Worm (Caenorhabditis elegans) whole organism, L4 larva: ENCODE measurements around the gene msp-78.

Source experiments
- F37D6.2 ChIP-seq: sonication (generic microtip); optimal IDR thresholded peaks from 2 replicates; lab custom pipeline; 2016; ENCODE audit warnings: mild to moderate bottlenecking, missing genetic modification characterization, missing compliant biosample characterization
- F49E8.2 ChIP-seq: sonication (generic microtip); optimal IDR thresholded peaks from 2 replicates; lab custom pipeline; 2016; ENCODE audit warnings: missing compliant biosample characterization, mild to moderate bottlenecking, missing genetic modification characterization, borderline replicate concordance
- T20F7.1 ChIP-seq: fragments of 200-800 bp; sonication (Bioruptor generic); optimal IDR thresholded peaks from 2 replicates; lab custom pipeline; 2018; ENCODE audit warnings: mild to moderate bottlenecking, missing genetic modification characterization, missing compliant biosample characterization
- Y48G9A.11 ChIP-seq: fragments of 200-800 bp; sonication (Bioruptor generic); IDR thresholded peaks from 2 replicates; pipeline ENCODE4 v1.3.6; 2022; ENCODE audit warnings: missing genetic modification reagents, missing genetic modification characterization, missing compliant biosample characterization
- Y75B8A.6 ChIP-seq: fragments of 200-800 bp; sonication (Bioruptor generic); IDR thresholded peaks from 2 replicates; pipeline ENCODE4 v1.3.6; 2022; ENCODE audit warnings: missing genetic modification reagents, missing genetic modification characterization, missing compliant biosample characterization
- arid-1 ChIP-seq: fragments of 200-800 bp; sonication (Bioruptor generic); conservative IDR thresholded peaks from 2 replicates; pipeline ENCODE4 v1.3.6; 2022; ENCODE audit warnings: missing genetic modification reagents, missing genetic modification characterization, missing compliant biosample characterization
- ceh-28 ChIP-seq: fragments of 150-350 bp; optimal IDR thresholded peaks from 2 replicates; lab custom pipeline; 2014; ENCODE audit warnings: missing biosample characterization, missing genetic modification reagents, missing genetic modification characterization
- ceh-44 ChIP-seq: fragments of 200-800 bp; sonication (Bioruptor generic); IDR thresholded peaks from 2 replicates; pipeline ENCODE4 v1.3.6; 2022; ENCODE audit warnings: missing genetic modification reagents, missing genetic modification characterization, missing compliant biosample characterization
- ceh-62 ChIP-seq: sonication (generic microtip); optimal IDR thresholded peaks from 2 replicates; lab custom pipeline; 2017; ENCODE audit warnings: missing biosample characterization, missing genetic modification characterization
- ceh-82 ChIP-seq: sonication (generic microtip); optimal IDR thresholded peaks from 2 replicates; lab custom pipeline; 2017; ENCODE audit warnings: missing biosample characterization, missing genetic modification characterization
- ces-1 ChIP-seq: fragments of 150-350 bp; sonication (generic microtip); optimal IDR thresholded peaks from 4 replicates; lab custom pipeline; 2014; ENCODE audit warnings: missing biosample characterization, missing genetic modification reagents, missing genetic modification characterization
- cey-2 ChIP-seq: sonication (generic microtip); optimal IDR thresholded peaks from 3 replicates; lab custom pipeline; 2017; ENCODE audit warnings: missing genetic modification characterization, mild to moderate bottlenecking, missing compliant biosample characterization, antibody characterized with exemption, borderline replicate concordance; ENCODE audit not compliant: insufficient read depth
- ctbp-1 ChIP-seq: fragments of 200-800 bp; sonication (Bioruptor generic); IDR thresholded peaks from 2 replicates; pipeline ENCODE4 v1.3.6; 2022; ENCODE audit warnings: missing genetic modification reagents, missing genetic modification characterization, missing compliant biosample characterization
- daf-16 ChIP-seq, 3 experiments: sonication (generic microtip); optimal IDR thresholded peaks; 2 replicates each; lab custom pipeline; 2016 to 2017; ENCODE audit warnings: missing genetic modification characterization in 3 of 3, missing genetic modification reagents in 3 of 3, mild to moderate bottlenecking in 2 of 3, missing compliant biosample characterization in 2 of 3, missing biosample characterization in 1 of 3, moderate library complexity in 1 of 3
- dpl-1 ChIP-seq: fragments of 150-350 bp; optimal IDR thresholded peaks from 2 replicates; lab custom pipeline; 2014; ENCODE audit warnings: missing biosample characterization, missing genetic modification reagents, missing genetic modification characterization
- hif-1 ChIP-seq, 2 experiments: sonication (generic microtip); optimal IDR thresholded peaks; 2 replicates each; lab custom pipeline; 2016 to 2017; ENCODE audit warnings: missing compliant biosample characterization in 2 of 2, missing genetic modification characterization in 2 of 2, missing genetic modification reagents in 2 of 2, missing genotype in 2 of 2, mild to moderate bottlenecking in 1 of 2
- hmg-1.1 ChIP-seq: fragments of 200-800 bp; sonication (Bioruptor generic); IDR thresholded peaks from 2 replicates; pipeline ENCODE4 v1.3.6; 2022; ENCODE audit warnings: missing genetic modification reagents, missing genetic modification characterization, missing compliant biosample characterization
- jun-1 ChIP-seq: fragments of 150-350 bp; optimal IDR thresholded peaks from 2 replicates; lab custom pipeline; 2014; ENCODE audit warnings: missing biosample characterization, missing genetic modification reagents, missing genetic modification characterization
- lin-1 ChIP-seq: fragments of 200-800 bp; sonication (Bioruptor generic); IDR thresholded peaks from 2 replicates; pipeline ENCODE4 v1.3.6; 2022; ENCODE audit warnings: missing genetic modification reagents, missing genetic modification characterization, missing compliant biosample characterization
- lin-15B ChIP-seq: fragments of 150-350 bp; sonication (generic microtip); optimal IDR thresholded peaks from 3 replicates; lab custom pipeline; 2014; ENCODE audit warnings: missing biosample characterization, missing genetic modification characterization
- lin-29 ChIP-seq: fragments of 200-800 bp; sonication (Bioruptor generic); IDR thresholded peaks from 2 replicates; pipeline ENCODE4 v1.3.6; 2022; ENCODE audit warnings: missing genetic modification reagents, missing genetic modification characterization, missing compliant biosample characterization
- lin-38 ChIP-seq: fragments of 200-800 bp; sonication (Bioruptor generic); IDR thresholded peaks from 2 replicates; pipeline ENCODE4 v1.3.6; 2022; ENCODE audit warnings: missing genetic modification reagents, missing genetic modification characterization, missing compliant biosample characterization
- lsy-2 ChIP-seq, 2 experiments: fragments of 150-350 bp in 1 of 2; sonication (generic microtip) in 1 of 2; optimal IDR thresholded peaks; 2 replicates each; lab custom pipeline; 2014 to 2017; ENCODE audit warnings: missing biosample characterization in 2 of 2, missing genetic modification characterization in 2 of 2
- mes-2 ChIP-seq: sonication (generic microtip); optimal IDR thresholded peaks from 2 replicates; lab custom pipeline; 2016; ENCODE audit warnings: missing genotype, mild to moderate bottlenecking, missing genetic modification characterization, missing compliant biosample characterization; ENCODE audit not compliant: poor library complexity, severe bottlenecking
- nhr-10 ChIP-seq: fragments of 150-350 bp; optimal IDR thresholded peaks from 2 replicates; lab custom pipeline; 2014; ENCODE audit warnings: missing biosample characterization, missing genetic modification characterization
- nhr-102 ChIP-seq: sonication (generic microtip); optimal IDR thresholded peaks from 2 replicates; lab custom pipeline; 2016; ENCODE audit warnings: mild to moderate bottlenecking, missing genetic modification characterization, moderate library complexity, missing compliant biosample characterization
- nhr-111 ChIP-seq: fragments of 200-800 bp; sonication (Bioruptor generic); optimal IDR thresholded peaks from 2 replicates; lab custom pipeline; 2018; ENCODE audit warnings: mild to moderate bottlenecking, missing genetic modification characterization, missing compliant biosample characterization
- nhr-237 ChIP-seq: sonication (generic microtip); optimal IDR thresholded peaks from 2 replicates; lab custom pipeline; 2017; ENCODE audit warnings: missing biosample characterization, missing genetic modification characterization
- nhr-41 ChIP-seq: fragments of 200-800 bp; sonication (Bioruptor generic); IDR thresholded peaks from 2 replicates; pipeline ENCODE4 v1.3.6; 2022; ENCODE audit warnings: missing genetic modification reagents, missing genetic modification characterization, missing compliant biosample characterization
- nhr-42 ChIP-seq: fragments of 200-800 bp; sonication (Bioruptor generic); IDR thresholded peaks from 2 replicates; pipeline ENCODE4 v1.3.6; 2022; ENCODE audit warnings: missing genetic modification characterization, missing compliant biosample characterization
- nhr-48 ChIP-seq: sonication (generic microtip); optimal IDR thresholded peaks from 2 replicates; lab custom pipeline; 2016; ENCODE audit warnings: mild to moderate bottlenecking, missing genetic modification characterization, missing compliant biosample characterization
- nhr-6 ChIP-seq: fragments of 150-350 bp; optimal IDR thresholded peaks from 2 replicates; lab custom pipeline; 2014; ENCODE audit warnings: missing biosample characterization, missing genetic modification characterization
- pha-4 ChIP-seq, 2 experiments: fragments of 150-350 bp in 1 of 2; fragments of 200-800 bp in 1 of 2; sonication (Bioruptor generic) in 1 of 2; IDR thresholded peaks in 1 of 2; optimal IDR thresholded peaks in 1 of 2; 2 replicates each; pipeline versions ENCODE4 v1.3.6 to Lab custom; 2014 to 2022; ENCODE audit warnings: missing genetic modification characterization in 2 of 2, missing genetic modification reagents in 2 of 2, missing biosample characterization in 1 of 2, missing compliant biosample characterization in 1 of 2
- php-3 ChIP-seq: fragments of 200-800 bp; sonication (Bioruptor generic); IDR thresholded peaks from 2 replicates; pipeline ENCODE4 v1.3.6; 2022; ENCODE audit warnings: missing genetic modification reagents, missing genetic modification characterization, missing compliant biosample characterization
- snpc-1.2 ChIP-seq: fragments of 200-800 bp; sonication (Bioruptor generic); IDR thresholded peaks from 2 replicates; pipeline ENCODE4 v1.3.6; 2022; ENCODE audit warnings: missing genetic modification reagents, missing genetic modification characterization, missing compliant biosample characterization
- unc-130 ChIP-seq: sonication (generic microtip); optimal IDR thresholded peaks from 2 replicates; lab custom pipeline; 2016; ENCODE audit warnings: missing genetic modification reagents, missing genetic modification characterization, missing compliant biosample characterization
- vab-7 ChIP-seq: fragments of 200-800 bp; sonication (Bioruptor generic); IDR thresholded peaks from 2 replicates; pipeline ENCODE4 v1.3.6; 2022; ENCODE audit warnings: missing genetic modification reagents, missing genetic modification characterization, missing compliant biosample characterization

The msp-78 gene

ce11 chrIV:9770798-9771197 lies 952 bp downstream of the msp-78 start:
- TF ChIP-seq php-3 (GFP tag; lab: Robert Waterston, UW) (no peak), nhr-42 (GFP tag; lab: Robert Waterston, UW) (no peak), ctbp-1 (no peak), nhr-102 (tag; lab: Kevin White, UChicago) (no peak), hmg-1.1 (no peak), ces-1 (GFP tag; lab: Kevin White, UChicago) (no peak), lsy-2 (tag; optimal IDR thresholded peaks at IDR 0.05; lab: Kevin White, UChicago) (no peak), jun-1 (tag; lab: Kevin White, UChicago) (no peak), nhr-48 (tag; lab: Kevin White, UChicago) (no peak)

ce11 chrIV:9772096-9772720 lies 2.4 kb downstream of the msp-78 start, which contains the start of gene cav-1:
TSS of gene cav-1 (plus strand) at chrIV:9772510.
- TF ChIP-seq ceh-82 (no peak), T20F7.1 (GFP tag; lab: Kevin White, UChicago) (no peak), lin-29 (GFP tag; lab: Robert Waterston, UW) (no peak), cey-2 (tag; lab: Kevin White, UChicago) (no peak)

DNA sequence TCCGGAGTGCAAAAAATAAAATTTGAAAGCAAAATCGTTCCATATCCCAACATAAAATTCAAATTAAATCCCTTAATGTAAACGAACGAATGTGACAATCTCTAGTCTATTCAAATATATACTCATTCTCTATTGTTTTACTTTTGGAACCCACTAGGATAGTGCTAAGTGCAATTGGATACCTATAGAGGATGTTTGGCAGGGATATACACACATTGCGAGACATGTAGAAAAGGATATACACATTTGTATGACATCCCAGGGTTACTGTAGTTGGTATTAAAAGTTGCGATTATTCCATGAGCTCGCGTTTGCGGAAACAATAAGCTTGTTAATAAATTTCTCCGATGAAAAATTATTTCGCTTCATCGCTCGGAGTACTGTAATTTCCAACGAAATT lies 3.6 kb downstream of the msp-78 start:
- no peak for TF ChIP-seq nhr-10 (tag; lab: Kevin White, UChicago)
- TF ChIP-seq Y75B8A.6 (GFP tag; lab: Robert Waterston, UW), result no peak
- TF ChIP-seq F49E8.2 (tag; lab: Kevin White, UChicago), result no peak
- TF ChIP-seq ceh-28, result no peak
- TF ChIP-seq nhr-41 (GFP tag; lab: Robert Waterston, UW), result no peak
- TF ChIP-seq lin-15B (tag; lab: Kevin White, UChicago), result no peak
- no peak for TF ChIP-seq F37D6.2
- TF ChIP-seq daf-16 (GFP tag; optimal IDR thresholded peaks at IDR 0.05; lab: Kevin White, UChicago), result no peak
- TF ChIP-seq daf-16 (tag; optimal IDR thresholded peaks at IDR 0.05; lab: Kevin White, UChicago), result no peak
- TF ChIP-seq lsy-2 (tag; optimal IDR thresholded peaks at IDR 0.05; lab: Kevin White, UChicago), result no peak
- no peak for TF ChIP-seq pha-4 (GFP tag; IDR thresholded peaks at IDR 0.05; lab: Robert Waterston, UW)
- no peak for TF ChIP-seq pha-4 (tag; optimal IDR thresholded peaks at IDR 0.05; lab: Kevin White, UChicago)

DNA sequence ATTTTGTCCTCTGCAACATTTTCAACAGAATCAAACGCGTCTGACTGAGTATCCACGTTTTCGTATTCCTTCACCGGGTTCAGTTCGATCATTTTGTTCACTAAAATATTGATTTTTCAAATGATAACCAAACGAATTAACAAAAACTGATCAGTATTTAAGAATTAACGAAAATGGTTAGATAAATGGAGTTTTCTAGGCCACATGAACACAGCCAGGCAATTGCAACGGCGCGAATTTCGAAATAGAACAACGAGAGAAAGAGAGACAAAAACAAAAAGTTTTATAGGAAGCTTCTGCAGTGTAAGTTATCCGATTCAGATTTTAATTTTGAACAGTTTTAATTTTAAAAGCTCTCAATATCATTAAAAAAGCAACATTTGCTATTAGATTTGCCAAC lies 7.7 kb downstream of the msp-78 start, which contains the start of gene sna-2:
sna-2 (minus strand) TSS at position 100 of the 400 bp plus-strand sequence.
- peak; percentile 92 for TF ChIP-seq dpl-1
- TF ChIP-seq hif-1 (tag; optimal IDR thresholded peaks at IDR 0.05; lab: Kevin White, UChicago), result peak in 1 of 2 experiments; percentile 57
- peak; percentile 44 for TF ChIP-seq nhr-6 (tag; lab: Kevin White, UChicago)
- TF ChIP-seq mes-2 (tag; lab: Kevin White, UChicago), result peak; percentile 93
- no peak for TF ChIP-seq unc-130

DNA sequence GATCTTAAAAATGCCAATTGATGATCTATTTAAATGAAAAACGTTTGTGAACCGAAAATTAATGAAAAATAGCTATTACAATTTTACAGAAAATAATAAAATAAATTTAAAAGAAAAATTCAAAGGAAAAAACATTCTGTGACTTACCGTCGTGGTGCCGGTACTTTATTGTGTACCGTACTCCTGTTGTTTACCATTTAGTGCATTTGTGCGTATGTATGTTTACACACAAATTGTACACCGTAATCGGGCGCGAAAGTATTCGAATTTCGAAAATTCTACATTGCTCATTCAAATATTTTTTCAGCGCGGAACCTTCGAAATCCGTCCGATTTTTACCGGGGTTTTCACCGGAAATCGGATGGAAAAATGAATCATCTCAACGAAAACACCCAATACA lies 8.2 kb downstream of the msp-78 start, which contains the start of gene T13F2.6:
T13F2.6 (plus strand) TSS at position 306 of the 400 bp plus-strand sequence.
- TF ChIP-seq unc-130 (peak; percentile 86), F49E8.2 (tag; lab: Kevin White, UChicago) (peak; percentile 86), Y48G9A.11 (peak; percentile 79; the same call in 1 of the 2 replicates), arid-1 (peak; percentile 42; the same call in 1 of the 2 replicates), ceh-44 (GFP tag; lab: Robert Waterston, UW) (0 out of 2 replicates have a peak, but pooled peaks have one; percentile 35), lin-38 (GFP tag; lab: Robert Waterston, UW) (peak; percentile 75), ceh-62 (no peak), snpc-1.2 (GFP tag; lab: Robert Waterston, UW) (peak; percentile 81), vab-7 (GFP tag; lab: Robert Waterston, UW) (0 out of 2 replicates have a peak, but pooled peaks have one; percentile 22), nhr-237 (tag; lab: Kevin White, UChicago) (no peak), lsy-2 (tag; optimal IDR thresholded peaks at IDR 0.05; lab: Kevin White, UChicago) (peak in 1 of 2 experiments; percentile 77), lin-1 (GFP tag; lab: Robert Waterston, UW) (no peak), nhr-111 (no peak), php-3 (GFP tag; lab: Robert Waterston, UW) (no peak)
